Worm (Caenorhabditis elegans): Measurements from ENCODE around the gene slt-1.

DNA sequence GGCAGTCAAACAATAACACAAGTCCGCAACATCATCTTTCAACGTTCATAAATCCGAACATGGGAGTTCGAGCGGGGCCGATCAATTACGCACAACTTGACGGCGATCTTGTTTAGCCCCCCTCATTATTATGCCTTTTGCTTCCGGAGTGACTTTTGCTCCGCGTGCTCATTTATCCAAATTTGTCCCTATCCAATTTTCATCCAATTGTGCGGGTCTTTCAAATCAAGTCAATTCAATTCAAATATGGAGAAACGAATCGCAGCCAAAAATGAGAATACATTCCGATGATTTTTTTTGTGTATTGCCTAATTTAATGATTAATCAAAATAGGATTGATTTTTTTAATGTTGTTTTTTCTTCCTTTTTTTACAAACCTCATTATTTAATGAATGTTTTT lies 11.7 kb upstream of the slt-1 start:
- TF ChIP-seq him-1 (tag; optimal IDR thresholded peaks at IDR 0.05) (no peak), dao-5 (tag; optimal IDR thresholded peaks at IDR 0.05) (no peak)
